ENCODE assay signal across 5 fruit fly cellular contexts in genomic region chr3L:8338921-8339320, dm6.
A peak's percentile ranks its signal among the peaks of the same experiment; 100 is the strongest.
TF ChIP-seq lines count a peak whose summit lies in the region.

Pex2 (plus strand) TSS chr3L:8339051.

- TF ChIP-seq CTCF in whole organism, embryonic (GFP tag; optimal IDR thresholded peaks at IDR 0.05; lab: Kevin White, UChicago), result no peak

TF ChIP-seq in whole organism, adult, 20 proteins besides CTCF, POLR2A, EP300 and RAD21 (continues in another document):
- TF ChIP-seq CG7101 (tag; optimal IDR thresholded peaks at IDR 0.05; lab: Kevin White, UChicago) (peak; percentile 48), pad (GFP tag; optimal IDR thresholded peaks at IDR 0.05; lab: Kevin White, UChicago) (peak; percentile 15), CG12768 (GFP tag; optimal IDR thresholded peaks at IDR 0.05; lab: Kevin White, UChicago) (peak; percentile 82), CG5204 (GFP tag; optimal IDR thresholded peaks at IDR 0.05; lab: Kevin White, UChicago) (peak; percentile 3), cic (GFP tag; optimal IDR thresholded peaks at IDR 0.05; lab: Kevin White, UChicago) (peak; percentile 99), tj (GFP tag; optimal IDR thresholded peaks at IDR 0.05; lab: Kevin White, UChicago) (no peak), cnc (optimal IDR thresholded peaks at IDR 0.05; lab: Kevin White, UChicago) (no peak), toe (GFP tag; optimal IDR thresholded peaks at IDR 0.05; lab: Kevin White, UChicago) (peak; percentile 43), CG11617 (GFP tag; optimal IDR thresholded peaks at IDR 0.05; lab: Kevin White, UChicago) (peak; percentile 18), CG1620 (GFP tag; optimal IDR thresholded peaks at IDR 0.05; lab: Kevin White, UChicago) (peak; percentile 57), CG7045 (GFP tag; optimal IDR thresholded peaks at IDR 0.05; lab: Kevin White, UChicago) (no peak), Clk (GFP tag; optimal IDR thresholded peaks at IDR 0.05; lab: Kevin White, UChicago) (no peak), Mnt (GFP tag; optimal IDR thresholded peaks at IDR 0.05; lab: Kevin White, UChicago) (peak; percentile 64), kay (GFP tag; lab: Kevin White, UChicago; ENCODE audit: borderline replicate concordance) (peak; percentile 76), CG33017 (tag; optimal IDR thresholded peaks at IDR 0.05; lab: Kevin White, UChicago) (peak; percentile 51), bab1 (GFP tag; optimal IDR thresholded peaks at IDR 0.05; lab: Kevin White, UChicago) (peak; percentile 53), ovo (GFP tag; optimal IDR thresholded peaks at IDR 0.05; lab: Kevin White, UChicago) (no peak), CG14711 (tag; optimal IDR thresholded peaks at IDR 0.05; lab: Kevin White, UChicago) (peak; percentile 31)

TF ChIP-seq in whole organism, embryonic, 481 proteins besides CTCF, POLR2A, EP300 and RAD21 (continues in another document):
- TF ChIP-seq CG8478 (optimal IDR thresholded peaks at IDR 0.05; lab: Kevin White, UChicago) (no peak), caup (GFP tag; optimal IDR thresholded peaks at IDR 0.05; lab: Kevin White, UChicago; ENCODE audit: severe bottlenecking) (peak; percentile 9), amos (GFP tag; IDR thresholded peaks at IDR 0.05; lab: Robert Waterston, UW; ENCODE audit: partially characterized antibody) (no peak; the same call in 1 of the 2 replicates), Usf (GFP tag; optimal IDR thresholded peaks at IDR 0.05; lab: Kevin White, UChicago) (no peak), ham (GFP tag; IDR thresholded peaks at IDR 0.05; lab: Robert Waterston, UW) (no peak), CG17829 (tag; optimal IDR thresholded peaks at IDR 0.05; lab: Kevin White, UChicago) (no peak), CG7271 (tag; optimal IDR thresholded peaks at IDR 0.05; lab: Kevin White, UChicago) (no peak), CG14667 (GFP tag; IDR thresholded peaks at IDR 0.05; lab: Robert Waterston, UW) (no peak), CG1529 (GFP tag; optimal IDR thresholded peaks at IDR 0.05; lab: Kevin White, UChicago) (no peak), Hr78 (GFP tag; optimal IDR thresholded peaks at IDR 0.05; lab: Kevin White, UChicago) (peak in 1 of 2 experiments; percentile 60), Rfx (GFP tag; IDR thresholded peaks at IDR 0.05; lab: Robert Waterston, UW) (peak; percentile 23; the same call in 1 of the 2 replicates), CG12744 (GFP tag; optimal IDR thresholded peaks at IDR 0.05; lab: Kevin White, UChicago) (no peak), CG31441 (GFP tag; IDR thresholded peaks at IDR 0.05; lab: Robert Waterston, UW) (no peak), otp (GFP tag; IDR thresholded peaks at IDR 0.05; lab: Robert Waterston, UW) (no peak), gsb (GFP tag; IDR thresholded peaks at IDR 0.05; lab: Robert Waterston, UW) (no peak), E2f2 (GFP tag; IDR thresholded peaks at IDR 0.05; lab: Robert Waterston, UW) (peak; percentile 98), run (tag; optimal IDR thresholded peaks at IDR 0.05; lab: Kevin White, UChicago) (no peak), hkb (optimal IDR thresholded peaks at IDR 0.05; lab: Kevin White, UChicago) (no peak), hkb (GFP tag; IDR thresholded peaks at IDR 0.05; lab: Robert Waterston, UW) (no peak)

TF ChIP-seq in whole organism, prepupa, 60 proteins besides CTCF, POLR2A, EP300 and RAD21:
- TF ChIP-seq CG8319 (GFP tag; optimal IDR thresholded peaks at IDR 0.05; lab: Kevin White, UChicago), result no peak
- no peak for TF ChIP-seq eg (GFP tag; IDR thresholded peaks at IDR 0.05; lab: Robert Waterston, UW)
- TF ChIP-seq CG6808 (GFP tag; optimal IDR thresholded peaks at IDR 0.05; lab: Kevin White, UChicago), result peak; percentile 52
- TF ChIP-seq Met (GFP tag; optimal IDR thresholded peaks at IDR 0.05; lab: Kevin White, UChicago), result peak; percentile 27
- TF ChIP-seq CG11762 (GFP tag; optimal IDR thresholded peaks at IDR 0.05; lab: Kevin White, UChicago; ENCODE audit: insufficient read depth), result no peak
- no peak for TF ChIP-seq dsx (GFP tag; optimal IDR thresholded peaks at IDR 0.05; lab: Kevin White, UChicago; ENCODE audit: poor library complexity, severe bottlenecking)
- TF ChIP-seq fkh (GFP tag; optimal IDR thresholded peaks at IDR 0.05; lab: Kevin White, UChicago), result peak; percentile 75
- TF ChIP-seq CG3032 (tag; optimal IDR thresholded peaks at IDR 0.05; lab: Kevin White, UChicago), result no peak
- no peak for TF ChIP-seq CG10669 (GFP tag; optimal IDR thresholded peaks at IDR 0.05; lab: Kevin White, UChicago)
- TF ChIP-seq svp (GFP tag; lab: Kevin White, UChicago), result peak; percentile 98
- TF ChIP-seq CG6276 (GFP tag; optimal IDR thresholded peaks at IDR 0.05; lab: Kevin White, UChicago), result no peak
- TF ChIP-seq CG6854 (GFP tag; optimal IDR thresholded peaks at IDR 0.05; lab: Kevin White, UChicago), result no peak
- peak; percentile 8 for TF ChIP-seq CG16779 (tag; optimal IDR thresholded peaks at IDR 0.05; lab: Kevin White, UChicago)
- no peak for TF ChIP-seq Hr38 (GFP tag; optimal IDR thresholded peaks at IDR 0.05; lab: Kevin White, UChicago)
- peak; percentile 79 for TF ChIP-seq Eip78C (GFP tag; lab: Kevin White, UChicago)
- TF ChIP-seq CG3919 (GFP tag; optimal IDR thresholded peaks at IDR 0.05; lab: Kevin White, UChicago), result peak; percentile 23
- TF ChIP-seq Gug (GFP tag; IDR thresholded peaks at IDR 0.05; lab: Robert Waterston, UW), result no peak
- TF ChIP-seq Smox (GFP tag; optimal IDR thresholded peaks at IDR 0.05; lab: Kevin White, UChicago), result no peak
- TF ChIP-seq CG11902 (GFP tag; optimal IDR thresholded peaks at IDR 0.05; lab: Kevin White, UChicago), result no peak
- TF ChIP-seq Lpt (GFP tag; optimal IDR thresholded peaks at IDR 0.05; lab: Kevin White, UChicago), result no peak

TF ChIP-seq in whole organism, pupa, 21 proteins besides CTCF, POLR2A, EP300 and RAD21:
- TF ChIP-seq CG4496 (GFP tag; IDR thresholded peaks at IDR 0.05; lab: Robert Waterston, UW) (0 out of 3 replicates have a peak, but pooled peaks have one; percentile 13), CG14655 (GFP tag; optimal IDR thresholded peaks at IDR 0.05; lab: Kevin White, UChicago) (no peak), CG17806 (tag; optimal IDR thresholded peaks at IDR 0.05; lab: Kevin White, UChicago) (no peak), CG34367 (tag; optimal IDR thresholded peaks at IDR 0.05; lab: Kevin White, UChicago) (no peak), CG9948 (tag; optimal IDR thresholded peaks at IDR 0.05; lab: Kevin White, UChicago) (no peak), rn (GFP tag; IDR thresholded peaks at IDR 0.05; lab: Robert Waterston, UW) (no peak), CG32121 (GFP tag; IDR thresholded peaks at IDR 0.05; lab: Robert Waterston, UW) (peak; percentile 18; the same call in 1 of the 2 replicates), fd96Ca (GFP tag; IDR thresholded peaks at IDR 0.05; lab: Robert Waterston, UW) (no peak), CG8301 (tag; optimal IDR thresholded peaks at IDR 0.05; lab: Kevin White, UChicago) (peak; percentile 6), CG10348 (GFP tag; IDR thresholded peaks at IDR 0.05; lab: Robert Waterston, UW) (no peak), Pif1B (GFP tag; optimal IDR thresholded peaks at IDR 0.05; lab: Kevin White, UChicago) (no peak), gl (tag; optimal IDR thresholded peaks at IDR 0.05; lab: Kevin White, UChicago) (no peak), CG12605 (GFP tag; IDR thresholded peaks at IDR 0.05; lab: Robert Waterston, UW) (no peak), EcR (GFP tag; optimal IDR thresholded peaks at IDR 0.05; lab: Kevin White, UChicago) (no peak), CG8159 (tag; optimal IDR thresholded peaks at IDR 0.05; lab: Kevin White, UChicago) (peak; percentile 16), CG15710 (tag; optimal IDR thresholded peaks at IDR 0.05; lab: Kevin White, UChicago) (no peak), Ets98B (GFP tag; IDR thresholded peaks at IDR 0.05; lab: Robert Waterston, UW) (no peak), Snoo (tag; optimal IDR thresholded peaks at IDR 0.05; lab: Kevin White, UChicago) (no peak), Pif1A (GFP tag; optimal IDR thresholded peaks at IDR 0.05; lab: Kevin White, UChicago) (peak; percentile 10), CG13204 (GFP tag; optimal IDR thresholded peaks at IDR 0.05; lab: Kevin White, UChicago) (no peak)

TF ChIP-seq in whole organism, wandering third instar larva, 38 proteins besides CTCF, POLR2A, EP300 and RAD21:
- TF ChIP-seq Dif (GFP tag; optimal IDR thresholded peaks at IDR 0.05; lab: Kevin White, UChicago; ENCODE audit: partially characterized antibody), result no peak
- TF ChIP-seq sage (GFP tag; optimal IDR thresholded peaks at IDR 0.05; lab: Kevin White, UChicago), result peak; percentile 33
- peak; percentile 21 for TF ChIP-seq OdsH (GFP tag; optimal IDR thresholded peaks at IDR 0.05; lab: Kevin White, UChicago)
- no peak for TF ChIP-seq Sp1 (GFP tag; optimal IDR thresholded peaks at IDR 0.05; lab: Kevin White, UChicago)
- peak; percentile 30 for TF ChIP-seq GATAd (GFP tag; optimal IDR thresholded peaks at IDR 0.05; lab: Kevin White, UChicago)
- TF ChIP-seq Hnf4 (GFP tag; optimal IDR thresholded peaks at IDR 0.05; lab: Kevin White, UChicago), result peak; percentile 75
- no peak for TF ChIP-seq h (GFP tag; optimal IDR thresholded peaks at IDR 0.05; lab: Kevin White, UChicago)
- TF ChIP-seq sv (GFP tag; optimal IDR thresholded peaks at IDR 0.05; lab: Kevin White, UChicago), result no peak
- TF ChIP-seq HLH106 (tag; optimal IDR thresholded peaks at IDR 0.05; lab: Kevin White, UChicago), result peak; percentile 9
- peak; percentile 60 for TF ChIP-seq brk (GFP tag; optimal IDR thresholded peaks at IDR 0.05; lab: Kevin White, UChicago)
- TF ChIP-seq dmrt93B (GFP tag; optimal IDR thresholded peaks at IDR 0.05; lab: Kevin White, UChicago), result no peak
- TF ChIP-seq woc (GFP tag; optimal IDR thresholded peaks at IDR 0.05; lab: Kevin White, UChicago), result no peak
- no peak for TF ChIP-seq N (GFP tag; optimal IDR thresholded peaks at IDR 0.05; lab: Kevin White, UChicago)
- TF ChIP-seq fru (GFP tag; optimal IDR thresholded peaks at IDR 0.05; lab: Kevin White, UChicago), result peak; percentile 34
- no peak for TF ChIP-seq br (GFP tag; optimal IDR thresholded peaks at IDR 0.05; lab: Kevin White, UChicago)
- peak; percentile 22 for TF ChIP-seq psq (GFP tag; optimal IDR thresholded peaks at IDR 0.05; lab: Kevin White, UChicago)
- TF ChIP-seq Hr83 (GFP tag; optimal IDR thresholded peaks at IDR 0.05; lab: Kevin White, UChicago; ENCODE audit: poor library complexity, severe bottlenecking), result no peak
- no peak for TF ChIP-seq CG32264 (GFP tag; optimal IDR thresholded peaks at IDR 0.05; lab: Kevin White, UChicago)
- peak; percentile 9 for TF ChIP-seq Jra (GFP tag; optimal IDR thresholded peaks at IDR 0.05; lab: Kevin White, UChicago)
